Worm (Caenorhabditis elegans) whole organism, late embryonic: ENCODE data around the gene C44B9.3.

ENCODE experiments used
- ceh-6 ChIP-seq: fragments of 200-800 bp; sonication (Bioruptor generic); optimal IDR thresholded peaks from 2 replicates; lab custom pipeline; 2018; ENCODE audit warnings: mild to moderate bottlenecking, missing genetic modification characterization, missing compliant biosample characterization
- hlh-13 ChIP-seq: fragments of 200-800 bp; sonication (Bioruptor generic); optimal IDR thresholded peaks from 2 replicates; lab custom pipeline; 2018; ENCODE audit warnings: mild to moderate bottlenecking, missing genetic modification characterization, missing compliant biosample characterization
- lin-11 ChIP-seq: fragments of 200-800 bp; sonication (Bioruptor generic); optimal IDR thresholded peaks from 2 replicates; lab custom pipeline; 2018; ENCODE audit warnings: mild to moderate bottlenecking, missing genetic modification characterization, missing compliant biosample characterization
- mec-3 ChIP-seq: sonication (generic microtip); optimal IDR thresholded peaks from 2 replicates; lab custom pipeline; 2016; ENCODE audit warnings: borderline replicate concordance, missing genetic modification characterization, missing compliant biosample characterization
- odd-2 ChIP-seq: sonication (generic microtip); optimal IDR thresholded peaks from 2 replicates; lab custom pipeline; 2017; ENCODE audit warnings: antibody characterized with exemption, mild to moderate bottlenecking, missing genetic modification characterization, missing compliant biosample characterization
- pha-2 ChIP-seq: sonication (generic microtip); optimal IDR thresholded peaks from 2 replicates; lab custom pipeline; 2017; ENCODE audit warnings: mild to moderate bottlenecking, missing genetic modification characterization, missing compliant biosample characterization
- pha-4 ChIP-seq: fragments of 150-350 bp; optimal IDR thresholded peaks from 2 replicates; lab custom pipeline; 2018; ENCODE audit warnings: missing biosample characterization, missing genetic modification reagents, missing genetic modification characterization
- sox-4 ChIP-seq: sonication (generic microtip); optimal IDR thresholded peaks from 2 replicates; lab custom pipeline; 2017; ENCODE audit warnings: mild to moderate bottlenecking, missing genetic modification characterization, inconsistent platforms, missing compliant biosample characterization
- syd-9 ChIP-seq: sonication (generic microtip); optimal IDR thresholded peaks from 2 replicates; lab custom pipeline; 2016; ENCODE audit warnings: mild to moderate bottlenecking, missing genetic modification characterization, moderate library complexity, missing compliant biosample characterization

DNA sequence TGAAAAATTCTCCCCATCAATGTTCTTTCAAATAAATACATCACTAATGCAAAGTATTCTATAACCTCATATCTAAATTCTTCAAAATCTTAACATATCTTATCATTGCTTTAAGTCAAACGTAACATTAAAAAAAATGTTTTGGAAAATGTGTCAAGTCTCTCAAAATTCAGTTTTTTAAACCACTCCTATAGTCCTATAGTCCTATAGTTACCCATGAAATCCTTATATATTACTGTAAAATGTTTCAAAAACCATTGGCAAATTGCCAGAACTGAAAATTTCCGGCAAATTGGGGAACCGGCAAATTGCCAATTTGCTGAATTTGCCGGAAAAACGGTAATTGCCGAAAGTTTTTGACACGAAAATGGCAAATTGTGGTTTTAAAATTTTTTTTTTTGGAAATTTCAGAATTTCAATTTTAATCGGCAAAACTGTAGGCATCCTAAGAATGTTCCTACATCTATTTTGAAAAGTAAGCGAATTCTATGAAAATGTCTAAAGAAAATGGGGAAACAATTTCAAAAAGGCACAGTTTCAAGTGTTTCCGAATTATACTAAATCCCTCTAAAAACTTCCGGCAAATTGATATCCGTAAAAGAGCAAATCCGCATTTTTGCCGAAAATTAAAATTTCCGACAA is 24.5 kb upstream of the C44B9.3 start:
- no peak for TF ChIP-seq pha-4 (tag; lab: Kevin White, UChicago)
- no peak for TF ChIP-seq ceh-6 (GFP tag; lab: Kevin White, UChicago)
- no peak for TF ChIP-seq syd-9 (tag; lab: Kevin White, UChicago)
- TF ChIP-seq sox-4: no peak
- TF ChIP-seq odd-2: no peak
- no peak for TF ChIP-seq pha-2 (tag; lab: Kevin White, UChicago)
- no peak for TF ChIP-seq hlh-13 (GFP tag; lab: Kevin White, UChicago)
- no peak for TF ChIP-seq lin-11 (tag; lab: Kevin White, UChicago)
- no peak for TF ChIP-seq mec-3 (tag; lab: Kevin White, UChicago)
